Worm (Caenorhabditis elegans) whole organism, mixed stage, embryonic: ENCODE data around the gene gar-1.

ENCODE experiments used
- M03D4.4 ChIP-seq: sonication (generic microtip); optimal IDR thresholded peaks from 2 replicates; lab custom pipeline; 2017; ENCODE audit warnings: mild to moderate bottlenecking, missing genetic modification characterization, missing compliant biosample characterization
- bed-3 ChIP-seq: fragments of 200-800 bp; sonication (Bioruptor generic); optimal IDR thresholded peaks from 3 replicates; lab custom pipeline; 2018; ENCODE audit warnings: mild to moderate bottlenecking, missing genetic modification characterization, moderate library complexity, missing compliant biosample characterization
- blmp-1 ChIP-seq: fragments of 150-350 bp; optimal IDR thresholded peaks from 2 replicates; lab custom pipeline; 2014; ENCODE audit warnings: missing biosample characterization, missing genetic modification characterization
- ceh-39 ChIP-seq: fragments of 150-350 bp; optimal IDR thresholded peaks from 2 replicates; lab custom pipeline; 2014; ENCODE audit warnings: missing biosample characterization, missing genetic modification characterization
- ceh-43 ChIP-seq: fragments of 200-800 bp; sonication (Bioruptor generic); optimal IDR thresholded peaks from 2 replicates; lab custom pipeline; 2018; ENCODE audit warnings: mild to moderate bottlenecking, missing genetic modification characterization, moderate library complexity, missing compliant biosample characterization
- ceh-83 ChIP-seq: fragments of 200-800 bp; sonication (Bioruptor generic); optimal IDR thresholded peaks from 2 replicates; lab custom pipeline; 2018; ENCODE audit warnings: mild to moderate bottlenecking, missing genetic modification characterization, missing compliant biosample characterization
- ces-1 ChIP-seq: fragments of 150-350 bp; optimal IDR thresholded peaks from 2 replicates; lab custom pipeline; 2014; ENCODE audit warnings: missing biosample characterization, missing genetic modification reagents, missing genetic modification characterization
- cnd-1 ChIP-seq: fragments of 200-800 bp; sonication (Bioruptor generic); optimal IDR thresholded peaks from 2 replicates; lab custom pipeline; 2018; ENCODE audit warnings: mild to moderate bottlenecking, missing genetic modification characterization, missing compliant biosample characterization
- drap-1 ChIP-seq: fragments of 200-800 bp; sonication (Bioruptor generic); optimal IDR thresholded peaks from 3 replicates; lab custom pipeline; 2018; ENCODE audit warnings: mild to moderate bottlenecking, missing genetic modification characterization, missing compliant biosample characterization
- elt-1 ChIP-seq: sonication (generic microtip); optimal IDR thresholded peaks from 2 replicates; lab custom pipeline; 2017; ENCODE audit warnings: missing genetic modification characterization, mild to moderate bottlenecking, missing compliant biosample characterization, antibody characterized with exemption, moderate library complexity, borderline replicate concordance; ENCODE audit not compliant: insufficient read depth
- flh-1 ChIP-seq: fragments of 200-800 bp; sonication (Bioruptor generic); optimal IDR thresholded peaks from 2 replicates; lab custom pipeline; 2018; ENCODE audit warnings: mild to moderate bottlenecking, missing genetic modification characterization, moderate library complexity, missing compliant biosample characterization
- ham-2 ChIP-seq: fragments of 200-800 bp; sonication (Bioruptor generic); optimal IDR thresholded peaks from 2 replicates; lab custom pipeline; 2018; ENCODE audit warnings: mild to moderate bottlenecking, missing genetic modification characterization, missing compliant biosample characterization
- hlh-1 ChIP-seq: fragments of 150-350 bp; optimal IDR thresholded peaks from 2 replicates; lab custom pipeline; 2014; ENCODE audit warnings: missing biosample characterization, missing genetic modification reagents, missing genetic modification characterization
- lin-13 ChIP-seq: fragments of 150-350 bp; optimal IDR thresholded peaks from 2 replicates; lab custom pipeline; 2014; ENCODE audit warnings: missing biosample characterization, missing genetic modification characterization
- lin-32 ChIP-seq: fragments of 200-800 bp; sonication (Bioruptor generic); optimal IDR thresholded peaks from 2 replicates; lab custom pipeline; 2018; ENCODE audit warnings: mild to moderate bottlenecking, missing genetic modification characterization, missing compliant biosample characterization
- mab-5 ChIP-seq: fragments of 150-350 bp; optimal IDR thresholded peaks from 2 replicates; lab custom pipeline; 2014; ENCODE audit warnings: missing biosample characterization, missing genetic modification characterization
- mep-1 ChIP-seq: fragments of 150-350 bp; optimal IDR thresholded peaks from 2 replicates; lab custom pipeline; 2017; ENCODE audit warnings: missing biosample characterization, missing genetic modification reagents, missing genetic modification characterization, inconsistent platforms
- mls-2 ChIP-seq: sonication (generic microtip); optimal IDR thresholded peaks from 2 replicates; lab custom pipeline; 2016; ENCODE audit warnings: mild to moderate bottlenecking, missing genetic modification characterization, moderate library complexity, missing compliant biosample characterization
- nhr-12 ChIP-seq: fragments of 150-350 bp; optimal IDR thresholded peaks from 2 replicates; lab custom pipeline; 2014; ENCODE audit warnings: missing biosample characterization, missing genetic modification characterization
- nhr-2 ChIP-seq: fragments of 150-350 bp; optimal IDR thresholded peaks from 2 replicates; lab custom pipeline; 2014; ENCODE audit warnings: missing biosample characterization, missing genetic modification characterization
- nhr-237 ChIP-seq: fragments of 150-350 bp; optimal IDR thresholded peaks from 2 replicates; lab custom pipeline; 2014; ENCODE audit warnings: missing biosample characterization, missing genetic modification characterization
- nhr-28 ChIP-seq: fragments of 150-350 bp; optimal IDR thresholded peaks from 2 replicates; lab custom pipeline; 2014; ENCODE audit warnings: missing biosample characterization, missing genetic modification characterization
- nhr-76 ChIP-seq: sonication (generic microtip); optimal IDR thresholded peaks from 2 replicates; lab custom pipeline; 2017; ENCODE audit warnings: missing biosample characterization, missing genetic modification characterization
- pha-4 ChIP-seq: fragments of 150-350 bp; optimal IDR thresholded peaks from 2 replicates; lab custom pipeline; 2018; ENCODE audit warnings: missing biosample characterization, missing genetic modification reagents, missing genetic modification characterization
- sem-2 ChIP-seq: fragments of 200-800 bp; sonication (Bioruptor generic); optimal IDR thresholded peaks from 2 replicates; lab custom pipeline; 2018; ENCODE audit warnings: mild to moderate bottlenecking, missing genetic modification characterization, missing compliant biosample characterization
- snpc-4 ChIP-seq: fragments of 150-350 bp; optimal IDR thresholded peaks from 2 replicates; lab custom pipeline; 2014; ENCODE audit warnings: missing biosample characterization, missing genetic modification characterization
- sptf-1 ChIP-seq: sonication (generic microtip); optimal IDR thresholded peaks from 2 replicates; lab custom pipeline; 2017; ENCODE audit warnings: mild to moderate bottlenecking, missing genetic modification characterization, moderate library complexity, missing compliant biosample characterization
- tbx-8 ChIP-seq: fragments of 200-800 bp; sonication (Bioruptor generic); optimal IDR thresholded peaks from 2 replicates; lab custom pipeline; 2018; ENCODE audit warnings: mild to moderate bottlenecking, missing genetic modification characterization, moderate library complexity, missing compliant biosample characterization
- unc-120 ChIP-seq: sonication (generic microtip); optimal IDR thresholded peaks from 2 replicates; lab custom pipeline; 2017; ENCODE audit warnings: missing genetic modification characterization, missing compliant biosample characterization; ENCODE audit not compliant: poor library complexity, severe bottlenecking
- unc-39 ChIP-seq: fragments of 150-350 bp; optimal IDR thresholded peaks from 2 replicates; lab custom pipeline; 2014; ENCODE audit warnings: missing biosample characterization, missing genetic modification characterization
- unc-62 ChIP-seq: fragments of 150-350 bp; optimal IDR thresholded peaks from 2 replicates; lab custom pipeline; 2014; ENCODE audit warnings: missing biosample characterization, missing genetic modification reagents, missing genetic modification characterization
- zip-8 ChIP-seq: fragments of 150-350 bp; optimal IDR thresholded peaks from 2 replicates; lab custom pipeline; 2014; ENCODE audit warnings: missing biosample characterization, missing genetic modification characterization
- ztf-11 ChIP-seq: fragments of 150-350 bp; optimal IDR thresholded peaks from 2 replicates; lab custom pipeline; 2014; ENCODE audit warnings: missing biosample characterization, missing genetic modification characterization

Gene gar-1

ce11 chrX:6460123-6460522 is 24.6 kb downstream of the gar-1 start:
- TF ChIP-seq unc-120 (tag; lab: Kevin White, UChicago), result no peak
- TF ChIP-seq sem-2 (GFP tag; lab: Kevin White, UChicago), result no peak
- TF ChIP-seq nhr-76 (tag; lab: Kevin White, UChicago), result no peak
- no peak for TF ChIP-seq pha-4 (tag; lab: Kevin White, UChicago)
- TF ChIP-seq snpc-4 (tag; lab: Kevin White, UChicago), result no peak
- TF ChIP-seq ces-1, result no peak
- TF ChIP-seq lin-13, result no peak
- TF ChIP-seq ceh-43 (GFP tag; lab: Kevin White, UChicago), result no peak
- TF ChIP-seq flh-1, result no peak
- TF ChIP-seq ztf-11 (tag; lab: Kevin White, UChicago), result no peak
- no peak for TF ChIP-seq lin-32
- TF ChIP-seq cnd-1, result no peak
- no peak for TF ChIP-seq mls-2
- TF ChIP-seq unc-62 (GFP tag; lab: Kevin White, UChicago), result no peak
- TF ChIP-seq M03D4.4 (tag; lab: Kevin White, UChicago), result no peak
- TF ChIP-seq sptf-1 (tag; lab: Kevin White, UChicago), result no peak

ce11 chrX:6458467-6458866 is 26.2 kb downstream of the gar-1 start:
- TF ChIP-seq mep-1 (tag; lab: Kevin White, UChicago) (no peak), ceh-83 (GFP tag; lab: Kevin White, UChicago) (no peak), unc-120 (tag; lab: Kevin White, UChicago) (no peak), mab-5 (tag; lab: Kevin White, UChicago) (no peak), unc-62 (GFP tag; lab: Kevin White, UChicago) (no peak), bed-3 (no peak), sem-2 (GFP tag; lab: Kevin White, UChicago) (no peak), ceh-39 (tag; lab: Kevin White, UChicago) (no peak)

ce11 chrX:6458001-6458400 is 26.7 kb downstream of the gar-1 start:
- TF ChIP-seq tbx-8 (GFP tag; lab: Kevin White, UChicago), result no peak
- TF ChIP-seq M03D4.4 (tag; lab: Kevin White, UChicago), result no peak
- TF ChIP-seq snpc-4 (tag; lab: Kevin White, UChicago), result no peak
- TF ChIP-seq drap-1 (GFP tag; lab: Kevin White, UChicago), result no peak
- TF ChIP-seq mls-2, result no peak

- TF ChIP-seq hlh-1 (no peak), ceh-39 (tag; lab: Kevin White, UChicago) (no peak), ztf-11 (tag; lab: Kevin White, UChicago) (no peak), nhr-2 (tag; lab: Kevin White, UChicago) (no peak), mab-5 (tag; lab: Kevin White, UChicago) (no peak), M03D4.4 (tag; lab: Kevin White, UChicago) (no peak), nhr-28 (tag; lab: Kevin White, UChicago) (no peak), lin-32 (no peak), nhr-237 (tag; lab: Kevin White, UChicago) (no peak), unc-120 (tag; lab: Kevin White, UChicago) (no peak), blmp-1 (no peak), ham-2 (no peak), nhr-12 (tag; lab: Kevin White, UChicago) (no peak), unc-39 (tag; lab: Kevin White, UChicago) (no peak), drap-1 (GFP tag; lab: Kevin White, UChicago) (no peak), sem-2 (GFP tag; lab: Kevin White, UChicago) (no peak), bed-3 (no peak), elt-1 (no peak), flh-1 (no peak), ceh-83 (GFP tag; lab: Kevin White, UChicago) (no peak)
Observed at ce11 chrX:6456567-6456966, 28.1 kb downstream of the gar-1 start, which contains the start of gene pept-1. Gene pept-1 (plus strand): TSS chrX:6456872.

- TF ChIP-seq lin-13 (no peak), mls-2 (no peak), snpc-4 (tag; lab: Kevin White, UChicago) (no peak), nhr-237 (tag; lab: Kevin White, UChicago) (no peak), zip-8 (tag; lab: Kevin White, UChicago) (no peak), blmp-1 (no peak), flh-1 (no peak), sem-2 (GFP tag; lab: Kevin White, UChicago) (no peak), ceh-43 (GFP tag; lab: Kevin White, UChicago) (no peak), elt-1 (no peak), mab-5 (tag; lab: Kevin White, UChicago) (no peak), M03D4.4 (tag; lab: Kevin White, UChicago) (no peak), nhr-28 (tag; lab: Kevin White, UChicago) (no peak), drap-1 (GFP tag; lab: Kevin White, UChicago) (no peak), nhr-2 (tag; lab: Kevin White, UChicago) (no peak), tbx-8 (GFP tag; lab: Kevin White, UChicago) (no peak), unc-39 (tag; lab: Kevin White, UChicago) (no peak), ceh-39 (tag; lab: Kevin White, UChicago) (no peak), ceh-83 (GFP tag; lab: Kevin White, UChicago) (no peak)
Observed at ce11 chrX:6455157-6455556, 29.5 kb downstream of the gar-1 start, which contains the start of gene nas-33. Gene nas-33 (minus strand): TSS chrX:6455257.
